Fruit fly (Drosophila melanogaster) whole organism, embryonic: ENCODE results near the gene Usp14.

Experiments
- Bteb2 ChIP-seq: fragments of 200-800 bp; sonication (Bioruptor generic); optimal IDR thresholded peaks from 2 replicates; lab custom pipeline; 2016; ENCODE audit warnings: missing biosample characterization, missing genetic modification characterization
- CG10147 ChIP-seq: fragments of 200-800 bp; sonication (Bioruptor generic); optimal IDR thresholded peaks from 2 replicates; lab custom pipeline; 2019; ENCODE audit warnings: missing biosample characterization, mild to moderate bottlenecking, missing genetic modification characterization, moderate library complexity
- CG10654 ChIP-seq: fragments of 200-800 bp; sonication (Bioruptor generic); optimal IDR thresholded peaks from 2 replicates; lab custom pipeline; 2016; ENCODE audit warnings: missing biosample characterization, missing genetic modification characterization
- CG11504 ChIP-seq: fragments of 200-800 bp; sonication (Bioruptor generic); optimal IDR thresholded peaks from 3 replicates; lab custom pipeline; 2019; ENCODE audit warnings: missing biosample characterization, mild to moderate bottlenecking, missing genetic modification characterization, moderate library complexity
- CG12219 ChIP-seq: fragments of 200-800 bp; sonication (Bioruptor generic); optimal IDR thresholded peaks from 3 replicates; lab custom pipeline; 2018; ENCODE audit warnings: missing biosample characterization, mild to moderate bottlenecking, missing genetic modification characterization
- CG12659 ChIP-seq: fragments of 200-800 bp; sonication (Bioruptor generic); optimal IDR thresholded peaks from 3 replicates; lab custom pipeline; 2017; ENCODE audit warnings: mild to moderate bottlenecking, missing biosample characterization, missing genetic modification reagents, missing genetic modification characterization
- CG13424 ChIP-seq: fragments of 200-800 bp; sonication (Bioruptor generic); optimal IDR thresholded peaks from 2 replicates; lab custom pipeline; 2019; ENCODE audit warnings: missing biosample characterization, mild to moderate bottlenecking, missing genetic modification characterization, moderate library complexity
- CG13624 ChIP-seq: fragments of 200-800 bp; sonication (Bioruptor generic); optimal IDR thresholded peaks from 2 replicates; lab custom pipeline; 2016; ENCODE audit warnings: missing biosample characterization, missing genetic modification characterization
- CG17912 ChIP-seq: fragments of 200-800 bp; sonication (Bioruptor generic); optimal IDR thresholded peaks from 2 replicates; lab custom pipeline; 2018; ENCODE audit warnings: missing biosample characterization, mild to moderate bottlenecking, missing genetic modification characterization
- CG2875 ChIP-seq: fragments of 200-800 bp; sonication (Bioruptor generic); optimal IDR thresholded peaks from 2 replicates; lab custom pipeline; 2017; ENCODE audit warnings: missing biosample characterization, mild to moderate bottlenecking, missing genetic modification characterization, missing genetic modification reagents
- CG32772 ChIP-seq: fragments of 200-800 bp; sonication (Bioruptor generic); IDR thresholded peaks from 2 replicates; pipeline ENCODE4 v1.3.6; 2022; ENCODE audit warnings: missing biosample characterization, missing genetic modification characterization
- CG5245 ChIP-seq: fragments of 200-800 bp; sonication (Bioruptor generic); optimal IDR thresholded peaks from 3 replicates; lab custom pipeline; 2016; ENCODE audit warnings: missing biosample characterization, missing genetic modification characterization
- CG6272 ChIP-seq: fragments of 200-800 bp; sonication (Bioruptor generic); IDR thresholded peaks from 2 replicates; pipeline ENCODE4 v1.3.6; 2022; ENCODE audit warnings: missing biosample characterization, missing genetic modification characterization
- CG8290 ChIP-seq, 3 experiments: fragments of 200-800 bp; sonication (Bioruptor generic); optimal IDR thresholded peaks; 2 replicates each; lab custom pipeline; 2016 to 2019; ENCODE audit warnings: missing biosample characterization in 3 of 3, missing genetic modification characterization in 3 of 3, mild to moderate bottlenecking in 2 of 3, moderate library complexity in 1 of 3
- CG8359 ChIP-seq: fragments of 200-800 bp; sonication (Bioruptor generic); optimal IDR thresholded peaks from 2 replicates; lab custom pipeline; 2017; ENCODE audit warnings: missing biosample characterization, mild to moderate bottlenecking, missing genetic modification characterization, borderline replicate concordance
- D19A ChIP-seq: fragments of 200-800 bp; optimal IDR thresholded peaks from 3 replicates; lab custom pipeline; 2019; ENCODE audit warnings: missing biosample characterization, mild to moderate bottlenecking, missing genetic modification characterization, moderate library complexity
- ERR ChIP-seq: fragments of 200-800 bp; sonication (Bioruptor generic); optimal IDR thresholded peaks from 2 replicates; lab custom pipeline; 2016; ENCODE audit warnings: missing biosample characterization, missing genetic modification characterization
- HLH3B ChIP-seq: fragments of 200-800 bp; sonication (Bioruptor generic); IDR thresholded peaks from 2 replicates; pipeline ENCODE4 v1.3.6; 2022; ENCODE audit warnings: missing biosample characterization, missing genetic modification characterization
- Hand ChIP-seq: fragments of 200-800 bp; sonication (Bioruptor generic); optimal IDR thresholded peaks from 2 replicates; lab custom pipeline; 2017; ENCODE audit warnings: mild to moderate bottlenecking, missing biosample characterization, missing genetic modification reagents, missing genetic modification characterization
- HmgD ChIP-seq: fragments of 200-800 bp; sonication (Bioruptor generic); optimal IDR thresholded peaks from 3 replicates; lab custom pipeline; 2016; ENCODE audit warnings: missing biosample characterization, missing genetic modification characterization
- NC2β ChIP-seq: fragments of 200-800 bp; sonication (Bioruptor generic); optimal IDR thresholded peaks from 2 replicates; lab custom pipeline; 2016; ENCODE audit warnings: missing biosample characterization, missing genetic modification characterization
- Nf-YA ChIP-seq: fragments of 200-800 bp; sonication (Bioruptor generic); IDR thresholded peaks from 2 replicates; pipeline ENCODE4 v1.3.6; 2022; ENCODE audit warnings: missing biosample characterization, missing genetic modification characterization
- Ravus ChIP-seq: fragments of 200-800 bp; sonication (Bioruptor generic); IDR thresholded peaks from 2 replicates; pipeline ENCODE4 v1.3.6; 2022; ENCODE audit warnings: missing biosample characterization, missing genetic modification characterization
- Rx ChIP-seq: fragments of 200-800 bp; sonication (Bioruptor generic); IDR thresholded peaks from 2 replicates; pipeline ENCODE4 v1.3.6; 2022; ENCODE audit warnings: missing biosample characterization, missing genetic modification characterization
- Sin3A ChIP-seq: fragments of >200 bp; optimal IDR thresholded peaks from 2 replicates; lab custom pipeline; 2018
- Stat92E ChIP-seq, 3 experiments: fragments of >200 bp in 2 of 3; fragments of 200-800 bp in 1 of 3; sonication (Bioruptor generic) in 1 of 3; optimal IDR thresholded peaks; 2 replicates each; lab custom pipeline; 2017 to 2019; ENCODE audit warnings: missing biosample characterization in 3 of 3, missing genetic modification characterization in 3 of 3, mild to moderate bottlenecking in 1 of 3, moderate library complexity in 1 of 3
- ac ChIP-seq: fragments of 200-800 bp; sonication (Bioruptor generic); optimal IDR thresholded peaks from 3 replicates; lab custom pipeline; 2017; ENCODE audit warnings: missing biosample characterization, mild to moderate bottlenecking, missing genetic modification characterization
- ara ChIP-seq: fragments of 200-800 bp; sonication (Bioruptor generic); IDR thresholded peaks from 2 replicates; pipeline ENCODE4 v1.3.6; 2022; ENCODE audit warnings: missing biosample characterization, missing genetic modification characterization
- br ChIP-seq: fragments of >200 bp; optimal IDR thresholded peaks from 2 replicates; lab custom pipeline; 2017
- caup ChIP-seq: fragments of 200-800 bp; sonication (Bioruptor generic); optimal IDR thresholded peaks from 3 replicates; lab custom pipeline; 2017; ENCODE audit warnings: missing biosample characterization, mild to moderate bottlenecking, missing genetic modification characterization, moderate library complexity; ENCODE audit not compliant: severe bottlenecking
- chm ChIP-seq: fragments of 200-800 bp; sonication (Bioruptor generic); IDR thresholded peaks from 2 replicates; pipeline ENCODE4 v1.3.6; 2022; ENCODE audit warnings: missing biosample characterization, missing genetic modification characterization
- crc ChIP-seq: fragments of 200-800 bp; sonication (Bioruptor generic); optimal IDR thresholded peaks from 2 replicates; lab custom pipeline; 2016; ENCODE audit warnings: missing biosample characterization, missing genetic modification characterization
- dmrt99B ChIP-seq: fragments of 200-800 bp; sonication (Bioruptor generic); optimal IDR thresholded peaks from 2 replicates; lab custom pipeline; 2018; ENCODE audit warnings: missing biosample characterization, mild to moderate bottlenecking, missing genetic modification characterization, moderate library complexity
- fd96Cb ChIP-seq: fragments of 200-800 bp; sonication (Bioruptor generic); optimal IDR thresholded peaks from 2 replicates; lab custom pipeline; 2018; ENCODE audit warnings: missing biosample characterization, mild to moderate bottlenecking, missing genetic modification characterization, moderate library complexity
- gem ChIP-seq: fragments of 200-800 bp; sonication (Bioruptor generic); optimal IDR thresholded peaks from 2 replicates; lab custom pipeline; 2019; ENCODE audit warnings: missing biosample characterization, mild to moderate bottlenecking, missing genetic modification characterization, moderate library complexity
- grau ChIP-seq: fragments of 200-800 bp; optimal IDR thresholded peaks from 3 replicates; lab custom pipeline; 2019; ENCODE audit warnings: missing biosample characterization, mild to moderate bottlenecking, missing genetic modification characterization, moderate library complexity
- gsb ChIP-seq: fragments of 200-800 bp; sonication (Bioruptor generic); IDR thresholded peaks from 2 replicates; pipeline ENCODE4 v1.3.6; 2022; ENCODE audit warnings: missing biosample characterization, missing genetic modification characterization
- gt ChIP-seq: fragments of 200-800 bp; sonication (Bioruptor generic); IDR thresholded peaks from 2 replicates; pipeline ENCODE4 v1.3.6; 2022; ENCODE audit warnings: missing biosample characterization, missing genetic modification characterization
- her ChIP-seq: fragments of 200-800 bp; sonication (Bioruptor generic); optimal IDR thresholded peaks from 2 replicates; lab custom pipeline; 2016; ENCODE audit warnings: missing biosample characterization, missing genetic modification characterization
- lbe ChIP-seq: fragments of 200-800 bp; sonication (Bioruptor generic); optimal IDR thresholded peaks from 2 replicates; lab custom pipeline; 2016; ENCODE audit warnings: missing biosample characterization, mild to moderate bottlenecking, missing genetic modification characterization
- oc ChIP-seq: fragments of 200-800 bp; sonication (Bioruptor generic); optimal IDR thresholded peaks from 2 replicates; lab custom pipeline; 2018; ENCODE audit warnings: missing biosample characterization, mild to moderate bottlenecking, missing genetic modification characterization, moderate library complexity
- onecut ChIP-seq: fragments of 200-800 bp; sonication (Bioruptor generic); IDR thresholded peaks from 2 replicates; pipeline ENCODE4 v1.3.6; 2022; ENCODE audit warnings: missing biosample characterization, missing genetic modification characterization
- phol ChIP-seq: fragments of 200-800 bp; sonication (Bioruptor generic); optimal IDR thresholded peaks from 3 replicates; lab custom pipeline; 2018; ENCODE audit warnings: missing biosample characterization, mild to moderate bottlenecking, missing genetic modification characterization, moderate library complexity
- pnt ChIP-seq: fragments of 200-800 bp; sonication (Bioruptor generic); optimal IDR thresholded peaks from 3 replicates; lab custom pipeline; 2016; ENCODE audit warnings: missing biosample characterization, missing genetic modification characterization
- ranshi ChIP-seq: fragments of 200-800 bp; sonication (Bioruptor generic); IDR thresholded peaks from 2 replicates; pipeline ENCODE4 v1.3.6; 2022; ENCODE audit warnings: missing biosample characterization, missing genetic modification characterization
- run ChIP-seq: fragments of 200-800 bp; sonication (Bioruptor generic); optimal IDR thresholded peaks from 3 replicates; lab custom pipeline; 2018; ENCODE audit warnings: missing biosample characterization, mild to moderate bottlenecking, missing genetic modification characterization
- schlank ChIP-seq: fragments of 200-800 bp; sonication (Bioruptor generic); optimal IDR thresholded peaks from 2 replicates; lab custom pipeline; 2018; ENCODE audit warnings: missing biosample characterization, mild to moderate bottlenecking, missing genetic modification characterization
- sens ChIP-seq: fragments of 200-800 bp; sonication (Bioruptor generic); peaks from one replicate; lab custom pipeline; 2016; ENCODE audit warnings: missing biosample characterization, missing genetic modification characterization
- sim ChIP-seq: fragments of 200-800 bp; sonication (Bioruptor generic); IDR thresholded peaks from 2 replicates; pipeline ENCODE4 v1.3.6; 2022; ENCODE audit warnings: missing biosample characterization, missing genetic modification characterization
- ssp ChIP-seq: fragments of 200-800 bp; sonication (Bioruptor generic); IDR thresholded peaks from 2 replicates; pipeline ENCODE4 v1.3.6; 2022; ENCODE audit warnings: missing biosample characterization, missing genetic modification characterization
- vnd ChIP-seq: fragments of 200-800 bp; sonication (Bioruptor generic); IDR thresholded peaks from 3 replicates; pipeline ENCODE4 v1.3.6; 2022; ENCODE audit warnings: missing biosample characterization, missing genetic modification characterization; ENCODE audit not compliant: partially characterized antibody

Usp14 gene

DNA sequence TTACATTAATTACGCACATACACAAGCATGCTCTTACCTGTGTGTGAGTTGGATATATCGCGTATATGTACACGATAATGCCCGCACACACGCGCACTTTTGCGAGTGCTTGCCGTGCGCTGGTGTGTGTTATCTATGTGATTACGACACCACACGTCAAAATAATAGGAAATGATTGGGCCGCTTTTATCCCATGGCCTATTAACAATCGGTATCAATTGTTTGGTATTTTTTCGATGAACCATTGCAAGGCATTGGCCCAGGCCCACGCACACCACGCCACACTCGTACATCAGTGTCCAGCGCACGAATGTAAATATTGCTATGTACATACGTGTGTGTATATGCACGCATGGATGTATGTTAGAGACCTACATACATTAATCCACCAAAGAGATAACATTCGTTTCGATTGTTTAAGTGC lies 20.7 kb upstream of the Usp14 start (continued):
- peak; percentile 75 for TF ChIP-seq her (GFP tag; lab: Kevin White, UChicago)
- TF ChIP-seq ERR (GFP tag; lab: Kevin White, UChicago) = peak; percentile 44
- peak; percentile 74 for TF ChIP-seq onecut (GFP tag; lab: Robert Waterston, UW)
- TF ChIP-seq lbe (GFP tag; lab: Kevin White, UChicago) = peak; percentile 72
- peak; percentile 67 for TF ChIP-seq D19A (tag; lab: Kevin White, UChicago)
- peak; percentile 27 for TF ChIP-seq pnt (GFP tag; lab: Kevin White, UChicago)
- TF ChIP-seq run (tag; lab: Kevin White, UChicago) = no peak
- peak; percentile 46; the same call in 1 of the 2 replicates for TF ChIP-seq ranshi (GFP tag; lab: Robert Waterston, UW)
- TF ChIP-seq sim (GFP tag; lab: Robert Waterston, UW) = no peak
- TF ChIP-seq CG11504 (tag; lab: Kevin White, UChicago) = no peak
- TF ChIP-seq gsb = no peak
- TF ChIP-seq Ravus (GFP tag; lab: Robert Waterston, UW) = no peak
- TF ChIP-seq br = no peak
- peak; percentile 64 for TF ChIP-seq CG10147 (GFP tag; lab: Kevin White, UChicago)
- no peak for TF ChIP-seq phol (tag; lab: Kevin White, UChicago)
- peak; percentile 68 for TF ChIP-seq CG13624 (GFP tag; lab: Kevin White, UChicago)
- peak; percentile 45 for TF ChIP-seq gem (tag; lab: Kevin White, UChicago)
- TF ChIP-seq crc (GFP tag; lab: Kevin White, UChicago) = no peak
- TF ChIP-seq CG13424 (tag; lab: Kevin White, UChicago) = peak; percentile 56
- peak; percentile 85 for TF ChIP-seq CG17912 (GFP tag; lab: Kevin White, UChicago)
- TF ChIP-seq CG6272 (GFP tag; lab: Robert Waterston, UW) = no peak
- TF ChIP-seq ssp (GFP tag; lab: Robert Waterston, UW) = no peak
- peak; percentile 47 for TF ChIP-seq dmrt99B
- TF ChIP-seq oc = peak; percentile 91
- TF ChIP-seq grau = peak; percentile 62
- TF ChIP-seq ac (GFP tag; lab: Kevin White, UChicago) = peak; percentile 15
- peak; percentile 69 for TF ChIP-seq ara (GFP tag; lab: Robert Waterston, UW)
- TF ChIP-seq CG12659 = peak; percentile 77
- TF ChIP-seq fd96Cb (tag; lab: Kevin White, UChicago) = no peak
- peak; percentile 20 for TF ChIP-seq Hand
- TF ChIP-seq CG10654 = peak; percentile 14
- TF ChIP-seq Nf-YA (GFP tag; lab: Robert Waterston, UW) = no peak
- TF ChIP-seq Sin3A = no peak
- TF ChIP-seq sens = peak; percentile 91
- TF ChIP-seq CG12219 (GFP tag; lab: Kevin White, UChicago) = peak; percentile 75
- peak; percentile 2 for TF ChIP-seq CG8290 (GFP tag; optimal IDR thresholded peaks at IDR 0.05; lab: Kevin White, UChicago)
- TF ChIP-seq CG8290 (tag; optimal IDR thresholded peaks at IDR 0.05; lab: Kevin White, UChicago) = peak; percentile 75 to 91
- TF ChIP-seq HmgD (GFP tag; lab: Kevin White, UChicago) = peak; percentile 11
- TF ChIP-seq gt (GFP tag; lab: Robert Waterston, UW) = no peak
- peak; percentile 69 for TF ChIP-seq schlank (tag; lab: Kevin White, UChicago)
- peak; percentile 55 for TF ChIP-seq NC2β (GFP tag; lab: Kevin White, UChicago)
- peak; percentile 32; the same call in 1 of the 2 replicates for TF ChIP-seq HLH3B
- no peak for TF ChIP-seq CG5245 (GFP tag; lab: Kevin White, UChicago)
- TF ChIP-seq CG8359 (GFP tag; lab: Kevin White, UChicago) = no peak
- TF ChIP-seq Stat92E (GFP tag; optimal IDR thresholded peaks at IDR 0.05; lab: Kevin White, UChicago) = peak in 1 of 3 experiments; percentile 33
- peak; percentile 36 for TF ChIP-seq Bteb2 (GFP tag; lab: Kevin White, UChicago)
- TF ChIP-seq Rx (GFP tag; lab: Robert Waterston, UW) = no peak
- TF ChIP-seq CG32772 (GFP tag; lab: Robert Waterston, UW) = no peak
- no peak; the same call in 1 of the 2 replicates for TF ChIP-seq chm (GFP tag; lab: Robert Waterston, UW)
- peak; percentile 77 for TF ChIP-seq caup (GFP tag; lab: Kevin White, UChicago)
- TF ChIP-seq vnd (GFP tag; lab: Robert Waterston, UW) = no peak; the same call in 2 of the 3 replicates
- TF ChIP-seq CG2875 (GFP tag; lab: Kevin White, UChicago) = peak; percentile 53
